Fruit fly (Drosophila melanogaster) whole organism, embryonic: ENCODE measurements around the gene CG31075.
A peak's percentile ranks its signal among the peaks of the same experiment; 100 is the strongest.

Source experiments
- Aef1 ChIP-seq: fragments of 200-800 bp; sonication (Bioruptor generic); IDR thresholded peaks from 3 replicates; pipeline ENCODE4 v1.3.6; 2022; ENCODE audit warnings: missing biosample characterization, missing genetic modification characterization
- Atf-2 ChIP-seq: fragments of 200-800 bp; sonication (Bioruptor generic); optimal IDR thresholded peaks from 2 replicates; lab custom pipeline; 2016; ENCODE audit warnings: missing biosample characterization, missing genetic modification characterization
- B-H1 ChIP-seq: fragments of 200-800 bp; sonication (Bioruptor generic); IDR thresholded peaks from 3 replicates; pipeline ENCODE4 v1.3.6; 2022; ENCODE audit warnings: missing biosample characterization, missing genetic modification characterization
- Bdp1 ChIP-seq: fragments of 200-800 bp; sonication (Bioruptor generic); optimal IDR thresholded peaks from 3 replicates; lab custom pipeline; 2016; ENCODE audit warnings: missing biosample characterization, missing genetic modification characterization
- Bgb ChIP-seq: fragments of 200-800 bp; sonication (Bioruptor generic); IDR thresholded peaks from 2 replicates; pipeline ENCODE4 v1.3.6; 2022; ENCODE audit warnings: missing biosample characterization, missing genetic modification characterization; ENCODE audit not compliant: partially characterized antibody
- CG12155 ChIP-seq: fragments of 200-800 bp; sonication (Bioruptor generic); optimal IDR thresholded peaks from 3 replicates; lab custom pipeline; 2016; ENCODE audit warnings: missing biosample characterization, missing genetic modification characterization
- CG12219 ChIP-seq: fragments of 200-800 bp; sonication (Bioruptor generic); optimal IDR thresholded peaks from 3 replicates; lab custom pipeline; 2018; ENCODE audit warnings: missing biosample characterization, mild to moderate bottlenecking, missing genetic modification characterization
- CG12659 ChIP-seq: fragments of 200-800 bp; sonication (Bioruptor generic); optimal IDR thresholded peaks from 3 replicates; lab custom pipeline; 2017; ENCODE audit warnings: mild to moderate bottlenecking, missing biosample characterization, missing genetic modification reagents, missing genetic modification characterization
- CG15601 ChIP-seq: fragments of 200-800 bp; sonication (Bioruptor generic); optimal IDR thresholded peaks from 3 replicates; lab custom pipeline; 2019; ENCODE audit warnings: missing biosample characterization, mild to moderate bottlenecking, missing genetic modification characterization, moderate library complexity
- CG17359 ChIP-seq: fragments of 200-800 bp; sonication (Bioruptor generic); optimal IDR thresholded peaks from 3 replicates; lab custom pipeline; 2018; ENCODE audit warnings: missing biosample characterization, mild to moderate bottlenecking, missing genetic modification characterization, moderate library complexity
- CG17612 ChIP-seq: fragments of 200-800 bp; sonication (Bioruptor generic); IDR thresholded peaks from 2 replicates; pipeline ENCODE4 v1.3.6; 2022; ENCODE audit warnings: missing biosample characterization, missing genetic modification characterization
- CG17802 ChIP-seq: fragments of 200-800 bp; sonication (Bioruptor generic); optimal IDR thresholded peaks from 2 replicates; lab custom pipeline; 2018; ENCODE audit warnings: missing biosample characterization, mild to moderate bottlenecking, missing genetic modification characterization, moderate library complexity
- CG2120 ChIP-seq: fragments of 200-800 bp; sonication (Bioruptor generic); optimal IDR thresholded peaks from 3 replicates; lab custom pipeline; 2016; ENCODE audit warnings: missing biosample characterization, missing genetic modification characterization
- CG30431 ChIP-seq: fragments of 200-800 bp; sonication (Bioruptor generic); optimal IDR thresholded peaks from 2 replicates; lab custom pipeline; 2017; ENCODE audit warnings: missing biosample characterization, missing genetic modification characterization
- CG4707 ChIP-seq: fragments of 200-800 bp; sonication (Bioruptor generic); optimal IDR thresholded peaks from 2 replicates; lab custom pipeline; 2018; ENCODE audit warnings: missing biosample characterization, mild to moderate bottlenecking, missing genetic modification characterization, moderate library complexity
- CG6689 ChIP-seq: fragments of 200-800 bp; sonication (Bioruptor generic); IDR thresholded peaks from 2 replicates; pipeline ENCODE4 v1.3.6; 2022; ENCODE audit warnings: missing biosample characterization, missing genetic modification characterization
- CG7372 ChIP-seq: fragments of 200-800 bp; sonication (Bioruptor generic); IDR thresholded peaks from 2 replicates; pipeline ENCODE4 v1.3.6; 2022; ENCODE audit warnings: missing biosample characterization, missing genetic modification characterization
- CG7556 ChIP-seq: fragments of 200-800 bp; sonication (Bioruptor generic); optimal IDR thresholded peaks from 2 replicates; lab custom pipeline; 2017; ENCODE audit warnings: missing biosample characterization, mild to moderate bottlenecking, missing genetic modification characterization
- CG7745 ChIP-seq: fragments of 200-800 bp; sonication (Bioruptor generic); optimal IDR thresholded peaks from 2 replicates; lab custom pipeline; 2018; ENCODE audit warnings: missing biosample characterization, mild to moderate bottlenecking, missing genetic modification characterization, moderate library complexity
- CG7839 ChIP-seq: fragments of 200-800 bp; sonication (Bioruptor generic); optimal IDR thresholded peaks from 3 replicates; lab custom pipeline; 2018; ENCODE audit warnings: missing biosample characterization, mild to moderate bottlenecking, missing genetic modification characterization, moderate library complexity
- CG8290 ChIP-seq, 3 experiments: fragments of 200-800 bp; sonication (Bioruptor generic); optimal IDR thresholded peaks; 2 replicates each; lab custom pipeline; 2016 to 2019; ENCODE audit warnings: missing biosample characterization in 3 of 3, missing genetic modification characterization in 3 of 3, mild to moderate bottlenecking in 2 of 3, moderate library complexity in 1 of 3
- CG8359 ChIP-seq: fragments of 200-800 bp; sonication (Bioruptor generic); optimal IDR thresholded peaks from 2 replicates; lab custom pipeline; 2017; ENCODE audit warnings: missing biosample characterization, mild to moderate bottlenecking, missing genetic modification characterization, borderline replicate concordance
- CG9437 ChIP-seq: fragments of 200-800 bp; sonication (Bioruptor generic); optimal IDR thresholded peaks from 2 replicates; lab custom pipeline; 2018; ENCODE audit warnings: missing biosample characterization, mild to moderate bottlenecking, missing genetic modification characterization
- CTCF ChIP-seq: fragments of 200-800 bp; sonication (Bioruptor generic); optimal IDR thresholded peaks from 2 replicates; lab custom pipeline; 2017; ENCODE audit warnings: missing biosample characterization, mild to moderate bottlenecking, missing genetic modification characterization, moderate library complexity
- Drgx ChIP-seq: fragments of 200-800 bp; sonication (Bioruptor generic); IDR thresholded peaks from 2 replicates; pipeline ENCODE4 v1.3.6; 2022; ENCODE audit warnings: missing biosample characterization, missing genetic modification characterization
- Eip74EF ChIP-seq, 2 experiments: fragments of 200-800 bp in 1 of 2; fragments of >200 bp in 1 of 2; sonication (Bioruptor generic) in 1 of 2; optimal IDR thresholded peaks; 2 replicates each; lab custom pipeline; 2017 to 2019; ENCODE audit warnings: missing biosample characterization in 2 of 2, missing genetic modification characterization in 2 of 2, mild to moderate bottlenecking in 1 of 2, moderate library complexity in 1 of 2
- Hr51 ChIP-seq, 2 experiments: fragments of 200-800 bp; sonication (Bioruptor generic); optimal IDR thresholded peaks; 2 replicates in 1 of 2; 3 replicates in 1 of 2; lab custom pipeline; 2016 to 2018; ENCODE audit warnings: missing biosample characterization in 2 of 2, missing genetic modification characterization in 2 of 2, mild to moderate bottlenecking in 1 of 2, moderate library complexity in 1 of 2
- Myb ChIP-seq: fragments of 200-800 bp; sonication (Bioruptor generic); optimal IDR thresholded peaks from 2 replicates; lab custom pipeline; 2016; ENCODE audit warnings: missing biosample characterization, missing genetic modification characterization
- Rx ChIP-seq: fragments of 200-800 bp; sonication (Bioruptor generic); IDR thresholded peaks from 2 replicates; pipeline ENCODE4 v1.3.6; 2022; ENCODE audit warnings: missing biosample characterization, missing genetic modification characterization
- Sox102F ChIP-seq: fragments of 200-800 bp; sonication (Bioruptor generic); optimal IDR thresholded peaks from 2 replicates; lab custom pipeline; 2018; ENCODE audit warnings: missing biosample characterization, mild to moderate bottlenecking, missing genetic modification characterization, moderate library complexity
- ab ChIP-seq: fragments of 200-800 bp; sonication (Bioruptor generic); optimal IDR thresholded peaks from 2 replicates; lab custom pipeline; 2016; ENCODE audit warnings: missing biosample characterization, missing genetic modification characterization
- cwo ChIP-seq: fragments of 200-800 bp; sonication (Bioruptor generic); optimal IDR thresholded peaks from 3 replicates; lab custom pipeline; 2017; ENCODE audit warnings: missing biosample characterization, missing genetic modification characterization, mild to moderate bottlenecking, moderate library complexity, missing genetic modification reagents
- da ChIP-seq: fragments of 200-800 bp; sonication (Bioruptor generic); optimal IDR thresholded peaks from 2 replicates; lab custom pipeline; 2016; ENCODE audit warnings: missing biosample characterization, missing genetic modification characterization
- en ChIP-seq: fragments of 200-800 bp; sonication (Bioruptor generic); optimal IDR thresholded peaks from 2 replicates; lab custom pipeline; 2016; ENCODE audit warnings: missing biosample characterization, missing genetic modification characterization
- fd3F ChIP-seq: fragments of 200-800 bp; sonication (Bioruptor generic); optimal IDR thresholded peaks from 2 replicates; lab custom pipeline; 2018; ENCODE audit warnings: missing biosample characterization, mild to moderate bottlenecking, missing genetic modification characterization, moderate library complexity
- fru ChIP-seq: fragments of >200 bp; optimal IDR thresholded peaks from 2 replicates; lab custom pipeline; 2017
- gsb-n ChIP-seq: fragments of 200-800 bp; sonication (Bioruptor generic); optimal IDR thresholded peaks from 3 replicates; lab custom pipeline; 2018; ENCODE audit warnings: missing biosample characterization, mild to moderate bottlenecking, missing genetic modification characterization
- ind ChIP-seq: fragments of 200-800 bp; sonication (Bioruptor generic); optimal IDR thresholded peaks from 3 replicates; lab custom pipeline; 2016; ENCODE audit warnings: missing biosample characterization, missing genetic modification characterization
- kah ChIP-seq: fragments of 200-800 bp; sonication (Bioruptor generic); optimal IDR thresholded peaks from 2 replicates; lab custom pipeline; 2018; ENCODE audit warnings: missing biosample characterization, mild to moderate bottlenecking, missing genetic modification characterization
- klu ChIP-seq: fragments of 200-800 bp; sonication (Bioruptor generic); IDR thresholded peaks from 2 replicates; pipeline ENCODE4 v1.3.6; 2022; ENCODE audit warnings: missing biosample characterization, missing genetic modification characterization
- kni ChIP-seq: fragments of 200-800 bp; sonication (Bioruptor generic); optimal IDR thresholded peaks from 3 replicates; lab custom pipeline; 2017; ENCODE audit warnings: mild to moderate bottlenecking, missing biosample characterization, missing genetic modification reagents, missing genetic modification characterization
- lmd ChIP-seq: fragments of 200-800 bp; sonication (Bioruptor generic); IDR thresholded peaks from 2 replicates; pipeline ENCODE4 v1.3.6; 2022; ENCODE audit warnings: missing biosample characterization, missing genetic modification characterization
- lola ChIP-seq, 3 experiments: fragments of >200 bp in 2 of 3; fragments of 200-800 bp in 1 of 3; sonication (Bioruptor generic) in 1 of 3; optimal IDR thresholded peaks; 2 replicates each; lab custom pipeline; 2017 to 2019; ENCODE audit warnings: missing biosample characterization in 3 of 3, missing genetic modification characterization in 3 of 3, mild to moderate bottlenecking in 1 of 3, moderate library complexity in 1 of 3
- oc ChIP-seq: fragments of 200-800 bp; sonication (Bioruptor generic); optimal IDR thresholded peaks from 2 replicates; lab custom pipeline; 2018; ENCODE audit warnings: missing biosample characterization, mild to moderate bottlenecking, missing genetic modification characterization, moderate library complexity
- onecut ChIP-seq: fragments of 200-800 bp; sonication (Bioruptor generic); IDR thresholded peaks from 2 replicates; pipeline ENCODE4 v1.3.6; 2022; ENCODE audit warnings: missing biosample characterization, missing genetic modification characterization
- p53 ChIP-seq: fragments of 200-800 bp; sonication (Bioruptor generic); optimal IDR thresholded peaks from 2 replicates; lab custom pipeline; 2016; ENCODE audit warnings: missing biosample characterization, missing genetic modification characterization
- slou ChIP-seq: fragments of 200-800 bp; sonication (Bioruptor generic); optimal IDR thresholded peaks from 3 replicates; lab custom pipeline; 2016; ENCODE audit warnings: missing biosample characterization, missing genetic modification characterization
- tll ChIP-seq, 2 experiments: fragments of 200-800 bp in 1 of 2; fragments of >200 bp in 1 of 2; sonication (Bioruptor generic) in 1 of 2; optimal IDR thresholded peaks; 2 replicates each; lab custom pipeline; 2017 to 2019; ENCODE audit warnings: missing biosample characterization in 2 of 2, missing genetic modification characterization in 2 of 2, mild to moderate bottlenecking in 1 of 2, moderate library complexity in 1 of 2
- vfl ChIP-seq: fragments of 200-800 bp; sonication (Bioruptor generic); optimal IDR thresholded peaks from 2 replicates; lab custom pipeline; 2016; ENCODE audit warnings: missing biosample characterization, missing genetic modification characterization
- wdn ChIP-seq: fragments of 200-800 bp; sonication (Bioruptor generic); IDR thresholded peaks from 2 replicates; pipeline ENCODE4 v1.3.6; 2022; ENCODE audit warnings: missing biosample characterization, missing genetic modification characterization
- yki ChIP-seq: fragments of >200 bp; optimal IDR thresholded peaks from 3 replicates; lab custom pipeline; 2018

CG31075 gene

dm6 chr3R:26952200-26952856, 36.0 kb downstream of the CG31075 start (continued):
- TF ChIP-seq CG12155 (GFP tag; lab: Kevin White, UChicago) (no peak), CG7372 (GFP tag; lab: Robert Waterston, UW) (no peak), CG17612 (GFP tag; lab: Robert Waterston, UW) (no peak), lmd (GFP tag; lab: Robert Waterston, UW) (no peak), CG7745 (tag; lab: Kevin White, UChicago) (no peak), kni (GFP tag; lab: Kevin White, UChicago) (no peak), oc (tag; lab: Kevin White, UChicago) (no peak), Myb (GFP tag; lab: Kevin White, UChicago) (no peak), CG12219 (GFP tag; lab: Kevin White, UChicago) (no peak), tll (GFP tag; optimal IDR thresholded peaks at IDR 0.05; lab: Kevin White, UChicago) (no peak), CG8359 (GFP tag; lab: Kevin White, UChicago) (no peak), Sox102F (GFP tag; lab: Kevin White, UChicago) (no peak), p53 (GFP tag; lab: Kevin White, UChicago) (no peak), CG8290 (GFP tag; optimal IDR thresholded peaks at IDR 0.05; lab: Kevin White, UChicago) (no peak), CG8290 (tag; optimal IDR thresholded peaks at IDR 0.05; lab: Kevin White, UChicago) (peak in 1 of 2 experiments; percentile 57), Eip74EF (GFP tag; optimal IDR thresholded peaks at IDR 0.05; lab: Kevin White, UChicago) (no peak), ind (GFP tag; lab: Kevin White, UChicago) (peak; percentile 47), CG7556 (GFP tag; lab: Kevin White, UChicago) (peak; percentile 25), CG6689 (GFP tag; lab: Robert Waterston, UW) (no peak), slou (GFP tag; lab: Kevin White, UChicago) (no peak), CG17802 (tag; lab: Kevin White, UChicago) (no peak), ab (GFP tag; lab: Kevin White, UChicago) (no peak), CG2120 (GFP tag; lab: Kevin White, UChicago) (peak; percentile 78), B-H1 (GFP tag; lab: Robert Waterston, UW) (no peak), CG4707 (GFP tag; lab: Kevin White, UChicago) (no peak), lola (GFP tag; optimal IDR thresholded peaks at IDR 0.05; lab: Kevin White, UChicago) (no peak), CTCF (GFP tag; lab: Kevin White, UChicago) (no peak), CG17359 (tag; lab: Kevin White, UChicago) (no peak), Bgb (GFP tag; lab: Robert Waterston, UW) (no peak), kah (no peak), fru (no peak), Aef1 (no peak), cwo (GFP tag; lab: Kevin White, UChicago) (peak; percentile 74), vfl (GFP tag; lab: Kevin White, UChicago) (no peak), Bdp1 (GFP tag; lab: Kevin White, UChicago) (no peak), Rx (GFP tag; lab: Robert Waterston, UW) (no peak), gsb-n (tag; lab: Kevin White, UChicago) (no peak), yki (lab: Kevin White, UChicago) (no peak), CG9437 (no peak), en (GFP tag; lab: Kevin White, UChicago) (no peak), Atf-2 (peak; percentile 4), fd3F (GFP tag; lab: Kevin White, UChicago) (no peak), klu (GFP tag; lab: Robert Waterston, UW) (no peak), CG12659 (GFP tag; lab: Kevin White, UChicago) (peak; percentile 17), CG7839 (tag; lab: Kevin White, UChicago) (peak; percentile 46), CG30431 (no peak), Drgx (GFP tag; lab: Robert Waterston, UW) (no peak), onecut (GFP tag; lab: Robert Waterston, UW) (no peak), Hr51 (GFP tag; optimal IDR thresholded peaks at IDR 0.05; lab: Kevin White, UChicago) (no peak), da (no peak), CG15601 (no peak), wdn (GFP tag; lab: Robert Waterston, UW) (no peak)
